Fruit fly (Drosophila melanogaster) S2 (cell line): ENCODE measurements around the gene CG6928.

ENCODE experiments used
- CG8478 ChIP-seq: fragments of >200 bp; optimal IDR thresholded peaks from 2 replicates; lab custom pipeline; 2018
- CTCF ChIP-seq, 2 experiments: fragments of >200 bp; optimal IDR thresholded peaks; 2 replicates each; lab custom pipeline; 2018

- TF ChIP-seq CG8478 (lab: Kevin White, UChicago): no peak
- TF ChIP-seq CTCF (optimal IDR thresholded peaks at IDR 0.05; lab: Kevin White, UChicago): no peak
Observed at dm6 chr3L:12004136-12004535, 1.2 kb downstream of the CG6928 start.
